Worm (Caenorhabditis elegans) whole organism, L2 larva: Measurements from ENCODE around the gene chat-1.

Experiments used
- C34F6.9 ChIP-seq: fragments of 150-350 bp; optimal IDR thresholded peaks from 2 replicates; lab custom pipeline; 2014; ENCODE audit warnings: missing biosample characterization, missing genetic modification characterization
- ceh-82 ChIP-seq: fragments of 150-350 bp; optimal IDR thresholded peaks from 2 replicates; lab custom pipeline; 2014; ENCODE audit warnings: missing biosample characterization, missing genetic modification characterization
- egl-27 ChIP-seq: sonication (generic microtip); optimal IDR thresholded peaks from 3 replicates; lab custom pipeline; 2017; ENCODE audit warnings: missing biosample characterization, missing genetic modification reagents, missing genetic modification characterization
- elt-3 ChIP-seq: sonication (generic microtip); optimal IDR thresholded peaks from 2 replicates; lab custom pipeline; 2017; ENCODE audit warnings: missing biosample characterization, missing genetic modification characterization
- lin-39 ChIP-seq: fragments of 150-350 bp; optimal IDR thresholded peaks from 2 replicates; lab custom pipeline; 2014; ENCODE audit warnings: missing biosample characterization, missing genetic modification reagents, missing genetic modification characterization
- lsy-2 ChIP-seq, 2 experiments: fragments of 150-350 bp in 1 of 2; sonication (generic microtip) in 1 of 2; optimal IDR thresholded peaks; 2 replicates each; lab custom pipeline; 2014 to 2017; ENCODE audit warnings: missing biosample characterization in 2 of 2, missing genetic modification characterization in 2 of 2
- nhr-23 ChIP-seq: fragments of 150-350 bp; optimal IDR thresholded peaks from 2 replicates; lab custom pipeline; 2014; ENCODE audit warnings: missing biosample characterization, missing genetic modification reagents, missing genetic modification characterization
- skn-1 ChIP-seq: sonication (generic microtip); optimal IDR thresholded peaks from 2 replicates; lab custom pipeline; 2017; ENCODE audit warnings: missing biosample characterization, missing genetic modification characterization
- snpc-4 ChIP-seq: fragments of 150-350 bp; optimal IDR thresholded peaks from 2 replicates; lab custom pipeline; 2014; ENCODE audit warnings: missing biosample characterization, missing genetic modification characterization
- ztf-4 ChIP-seq: fragments of 150-350 bp; optimal IDR thresholded peaks from 2 replicates; lab custom pipeline; 2014; ENCODE audit warnings: missing biosample characterization, missing genetic modification characterization

DNA sequence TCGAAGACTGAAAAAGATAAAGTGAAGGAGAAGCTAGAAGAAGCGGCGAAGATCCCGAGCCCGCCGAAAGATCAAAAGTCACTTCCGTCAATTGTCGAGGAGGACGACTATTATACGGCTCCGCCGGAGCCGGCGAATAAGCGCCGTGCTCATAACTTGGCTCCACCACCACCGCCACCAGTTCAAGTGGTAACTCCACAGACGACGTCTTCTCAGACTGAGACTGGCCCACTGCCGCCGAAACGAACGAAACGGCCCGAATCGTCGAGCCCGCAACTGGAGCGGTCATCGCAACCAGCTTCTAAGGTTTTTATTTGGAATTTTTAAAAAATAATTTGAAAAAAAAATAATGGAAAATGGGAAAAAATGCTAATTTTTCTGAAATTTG is 35.2 kb upstream of the chat-1 start:
- no peak for TF ChIP-seq ztf-4 (tag; lab: Kevin White, UChicago)
- TF ChIP-seq ceh-82 (tag; lab: Kevin White, UChicago), result no peak
- no peak for TF ChIP-seq egl-27 (tag; lab: Kevin White, UChicago)
- TF ChIP-seq C34F6.9 (tag; lab: Kevin White, UChicago), result no peak
- TF ChIP-seq lin-39 (tag; lab: Kevin White, UChicago), result no peak
- TF ChIP-seq nhr-23, result no peak
- TF ChIP-seq lsy-2 (tag; optimal IDR thresholded peaks at IDR 0.05; lab: Kevin White, UChicago), result no peak
- no peak for TF ChIP-seq skn-1 (tag; lab: Kevin White, UChicago)
- no peak for TF ChIP-seq elt-3
- no peak for TF ChIP-seq snpc-4 (tag; lab: Kevin White, UChicago)
